Fruit fly (Drosophila melanogaster): Measurements from ENCODE around the gene Cog3.

dm6 chr2L:3478034-3478880, 21.4 kb upstream of the Cog3 start, which contains the start of gene Thor:
- peak; percentile 84 for TF ChIP-seq CG33017 (tag; optimal IDR thresholded peaks at IDR 0.05)
- peak; percentile 96 for TF ChIP-seq cic (GFP tag; optimal IDR thresholded peaks at IDR 0.05)
- TF ChIP-seq CG12768 (GFP tag; optimal IDR thresholded peaks at IDR 0.05) = peak; percentile 87
- peak; percentile 57 for TF ChIP-seq toe (GFP tag; optimal IDR thresholded peaks at IDR 0.05)
- peak; percentile 73 for TF ChIP-seq bab1 (GFP tag; optimal IDR thresholded peaks at IDR 0.05)
- peak; percentile 65 for TF ChIP-seq CG1620 (GFP tag; optimal IDR thresholded peaks at IDR 0.05)
- TF ChIP-seq CG7045 (GFP tag; optimal IDR thresholded peaks at IDR 0.05) = peak; percentile 81
- peak; percentile 83 for TF ChIP-seq tj (GFP tag; optimal IDR thresholded peaks at IDR 0.05)
- TF ChIP-seq ovo (GFP tag; optimal IDR thresholded peaks at IDR 0.05) = peak; percentile 82
- TF ChIP-seq Hr96 (GFP tag; optimal IDR thresholded peaks at IDR 0.05) = peak; percentile 82
- TF ChIP-seq kay (GFP tag; ENCODE audit: borderline replicate concordance) = peak; percentile 99
- TF ChIP-seq Mnt (GFP tag; optimal IDR thresholded peaks at IDR 0.05) = peak; percentile 87
- peak; percentile 87 for TF ChIP-seq pad (GFP tag; optimal IDR thresholded peaks at IDR 0.05)
- TF ChIP-seq CG7101 (tag; optimal IDR thresholded peaks at IDR 0.05) = peak; percentile 68

Measured in whole organism, adult.